Worm (Caenorhabditis elegans): ENCODE measurements around the gene wdr-37.

DNA sequence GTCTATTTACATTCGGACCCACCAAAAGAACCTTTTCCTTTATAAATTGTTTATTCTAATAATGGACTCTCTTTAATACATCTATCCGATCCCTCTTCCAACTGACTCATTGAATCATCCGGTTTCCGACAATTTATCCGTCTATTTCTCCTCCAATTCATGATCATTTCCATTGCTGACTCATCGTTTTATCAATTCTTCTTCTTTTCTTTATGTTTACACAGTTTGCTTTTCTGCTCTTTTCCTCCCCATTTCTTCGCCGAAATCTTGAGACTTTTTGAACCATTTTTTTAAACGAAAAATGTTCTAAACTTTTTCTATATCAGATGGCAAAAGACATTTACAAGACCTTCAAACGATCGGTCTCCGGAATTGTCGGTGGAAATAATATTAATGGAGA, 4.4 kb downstream of the wdr-37 start, which contains the start of gene ced-6:
- TF ChIP-seq nhr-237 (tag; optimal IDR thresholded peaks at IDR 0.05) (no peak), ceh-62 (tag; optimal IDR thresholded peaks at IDR 0.05) (no peak), nhr-10 (tag; optimal IDR thresholded peaks at IDR 0.05) (no peak), lin-39 (tag; optimal IDR thresholded peaks at IDR 0.05) (no peak), nhr-41 (GFP tag; IDR thresholded peaks at IDR 0.05) (no peak)
